Fruit fly (Drosophila melanogaster): ENCODE results near the gene CG15317.

The CG15317 gene

DNA sequence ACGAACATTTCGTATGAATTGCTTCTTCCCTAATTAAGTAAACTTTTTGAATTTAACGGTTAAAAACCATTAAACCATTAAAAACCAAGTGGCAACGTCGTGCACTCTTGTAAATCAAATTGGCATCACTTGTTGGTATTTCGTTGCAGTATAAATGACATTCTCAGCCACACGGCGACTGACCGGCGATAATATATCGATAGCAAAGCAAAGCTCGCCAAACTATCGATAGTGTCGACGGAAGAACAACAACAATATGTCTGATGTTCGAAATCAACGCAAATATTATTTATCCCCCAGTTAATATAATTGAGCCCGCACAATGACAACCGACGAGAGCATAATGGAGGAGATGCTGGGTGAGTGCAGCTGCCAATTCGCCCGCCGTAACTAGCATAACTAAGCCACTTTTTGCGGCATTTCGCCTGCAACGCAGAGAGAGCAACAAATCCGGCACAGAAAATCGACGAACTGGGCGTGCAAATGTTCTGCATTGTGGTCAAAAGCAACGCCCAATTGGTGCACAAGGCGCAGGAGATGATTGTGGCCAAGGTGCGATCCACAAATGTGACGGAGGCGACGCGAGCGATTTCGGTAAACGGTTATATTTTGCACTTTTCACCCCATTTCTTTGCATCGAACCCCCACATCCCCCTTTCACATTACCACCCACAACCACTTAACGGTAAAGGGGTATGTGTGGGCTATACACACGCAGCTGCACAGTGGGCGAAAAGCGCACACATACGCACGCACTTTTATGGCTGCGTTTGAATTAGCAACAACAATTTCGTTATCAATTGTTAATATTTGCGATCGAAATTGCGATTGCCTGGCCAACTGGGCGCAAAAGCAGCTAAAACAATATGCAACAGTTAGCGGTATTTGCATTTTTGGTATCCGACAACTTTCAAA is 44.7 kb upstream of the CG15317 start, which contains the start of gene Gga (continued):
- TF ChIP-seq Abd-B (GFP tag; optimal IDR thresholded peaks at IDR 0.05) = peak; percentile 50
- TF ChIP-seq CG16813 (GFP tag; IDR thresholded peaks at IDR 0.05; ENCODE audit: partially characterized antibody) = peak; percentile 84
- no peak for TF ChIP-seq Max (GFP tag; optimal IDR thresholded peaks at IDR 0.05)
- no peak for TF ChIP-seq CG10209 (GFP tag; optimal IDR thresholded peaks at IDR 0.05)
- peak; percentile 89 for TF ChIP-seq BEAF-32 (GFP tag; optimal IDR thresholded peaks at IDR 0.05)
- peak; percentile 7 for TF ChIP-seq CoRest (tag; optimal IDR thresholded peaks at IDR 0.05)
- TF ChIP-seq Hr51 (GFP tag; optimal IDR thresholded peaks at IDR 0.05) = no peak
- peak; percentile 83 for TF ChIP-seq ato (GFP tag; IDR thresholded peaks at IDR 0.05; ENCODE audit: partially characterized antibody)
- TF ChIP-seq cg (GFP tag; optimal IDR thresholded peaks at IDR 0.05) = peak; percentile 54
- no peak for TF ChIP-seq dm (GFP tag; optimal IDR thresholded peaks at IDR 0.05)
- TF ChIP-seq tll (GFP tag; optimal IDR thresholded peaks at IDR 0.05) = no peak
- TF ChIP-seq ara (GFP tag; IDR thresholded peaks at IDR 0.05) = peak; percentile 30; the same call in 1 of the 2 replicates
- TF ChIP-seq Scr (GFP tag; IDR thresholded peaks at IDR 0.05; ENCODE audit: partially characterized antibody) = peak; percentile 85
- TF ChIP-seq Dll (GFP tag; IDR thresholded peaks at IDR 0.05; ENCODE audit: partially characterized antibody) = peak; percentile 87
- no peak for TF ChIP-seq CG10366 (GFP tag; IDR thresholded peaks at IDR 0.05)
- TF ChIP-seq Med (GFP tag) = peak; percentile 75
- TF ChIP-seq Dp (GFP tag; optimal IDR thresholded peaks at IDR 0.05) = peak; percentile 68
- peak in 1 of 2 experiments; percentile 2 for TF ChIP-seq insv (GFP tag; optimal IDR thresholded peaks at IDR 0.05)
- TF ChIP-seq twi (tag; optimal IDR thresholded peaks at IDR 0.05) = no peak
- TF ChIP-seq Dfd (GFP tag; optimal IDR thresholded peaks at IDR 0.05) = no peak
- no peak for TF ChIP-seq NfI (GFP tag; optimal IDR thresholded peaks at IDR 0.05)
- no peak for TF ChIP-seq CG8089 (GFP tag; optimal IDR thresholded peaks at IDR 0.05)
- TF ChIP-seq Doc2 (GFP tag; IDR thresholded peaks at IDR 0.05) = no peak
- TF ChIP-seq CG12299 (tag; optimal IDR thresholded peaks at IDR 0.05) = no peak
- no peak for TF ChIP-seq NK7.1 (GFP tag; optimal IDR thresholded peaks at IDR 0.05)
- peak; percentile 65 for TF ChIP-seq phol (tag; optimal IDR thresholded peaks at IDR 0.05)
- no peak for TF ChIP-seq CG8281 (tag; optimal IDR thresholded peaks at IDR 0.05)
- TF ChIP-seq vfl (GFP tag; optimal IDR thresholded peaks at IDR 0.05) = no peak
- TF ChIP-seq CG8388 (GFP tag; optimal IDR thresholded peaks at IDR 0.05) = no peak
- TF ChIP-seq YL-1 (GFP tag; optimal IDR thresholded peaks at IDR 0.05) = no peak
- TF ChIP-seq Dip3 (GFP tag; optimal IDR thresholded peaks at IDR 0.05) = no peak
- TF ChIP-seq nerfin-2 (GFP tag; IDR thresholded peaks at IDR 0.05; ENCODE audit: partially characterized antibody) = peak; percentile 69
- peak; percentile 68 for TF ChIP-seq CG3847 (GFP tag; IDR thresholded peaks at IDR 0.05)
- TF ChIP-seq Taf1 (GFP tag; IDR thresholded peaks at IDR 0.05) = no peak
- TF ChIP-seq Sin3A (optimal IDR thresholded peaks at IDR 0.05) = peak; percentile 58
- TF ChIP-seq B-H1 (GFP tag; IDR thresholded peaks at IDR 0.05) = no peak
- no peak for TF ChIP-seq CG4820 (GFP tag; optimal IDR thresholded peaks at IDR 0.05)
- TF ChIP-seq mld (GFP tag; IDR thresholded peaks at IDR 0.05; ENCODE audit: partially characterized antibody) = peak; percentile 77; the same call in 2 of the 3 replicates
- peak in 1 of 2 experiments; percentile 3 for TF ChIP-seq Pdp1 (GFP tag; optimal IDR thresholded peaks at IDR 0.05)
- peak; percentile 75 for TF ChIP-seq vnd (GFP tag; IDR thresholded peaks at IDR 0.05; ENCODE audit: partially characterized antibody)
- no peak for TF ChIP-seq CG3065 (GFP tag; optimal IDR thresholded peaks at IDR 0.05)
- TF ChIP-seq Hsf (GFP tag; optimal IDR thresholded peaks at IDR 0.05) = peak; percentile 17
- no peak for TF ChIP-seq Meics (GFP tag; optimal IDR thresholded peaks at IDR 0.05)
- no peak for TF ChIP-seq lbe (GFP tag; optimal IDR thresholded peaks at IDR 0.05)
- peak; percentile 93; the same call in 1 of the 2 replicates for TF ChIP-seq amos (GFP tag; IDR thresholded peaks at IDR 0.05; ENCODE audit: partially characterized antibody)
- TF ChIP-seq Hmx (GFP tag; optimal IDR thresholded peaks at IDR 0.05) = no peak
- peak; percentile 54; the same call in 1 of the 3 replicates for TF ChIP-seq CG34422 (GFP tag; IDR thresholded peaks at IDR 0.05)

All from whole organism, embryonic.